Worm (Caenorhabditis elegans) whole organism, young adult: ENCODE results near the gene C35A5.6.
A peak's percentile ranks its signal among the peaks of the same experiment; 100 is the strongest.

Source experiments
- K12H6.12 ChIP-seq: fragments of 200-800 bp; sonication (Bioruptor generic); optimal IDR thresholded peaks from 2 replicates; lab custom pipeline; 2018; ENCODE audit warnings: mild to moderate bottlenecking, missing genetic modification characterization, missing compliant biosample characterization
- T26A5.8 ChIP-seq: sonication (generic microtip); optimal IDR thresholded peaks from 2 replicates; lab custom pipeline; 2016; ENCODE audit warnings: missing genetic modification characterization, missing compliant biosample characterization
- ama-1 ChIP-seq, 3 experiments: fragments of 150-350 bp in 1 of 3; sonication (generic microtip) in 2 of 3; optimal IDR thresholded peaks; 2 replicates each; lab custom pipeline; 2014 to 2018; ENCODE audit warnings: missing biosample characterization in 2 of 3, missing genetic modification characterization in 2 of 3, missing genetic modification reagents in 2 of 3
- bed-1 ChIP-seq: fragments of 200-800 bp; sonication (Bioruptor generic); IDR thresholded peaks from 2 replicates; pipeline ENCODE4 v1.3.6; 2022; ENCODE audit warnings: missing genetic modification reagents, missing genetic modification characterization, missing compliant biosample characterization
- hmg-20 ChIP-seq: fragments of 200-800 bp; sonication (Bioruptor generic); IDR thresholded peaks from 2 replicates; pipeline ENCODE4 v1.3.6; 2022; ENCODE audit warnings: missing genetic modification reagents, missing genetic modification characterization, missing compliant biosample characterization
- let-526 ChIP-seq: fragments of 200-800 bp; sonication (Bioruptor generic); IDR thresholded peaks from 2 replicates; pipeline ENCODE4 v1.3.6; 2022; ENCODE audit warnings: missing genetic modification reagents, missing genetic modification characterization, missing compliant biosample characterization
- lin-35 ChIP-seq, 3 experiments: fragments of 150-350 bp in 2 of 3; sonication (generic microtip) in 1 of 3; optimal IDR thresholded peaks; 2 replicates each; lab custom pipeline; 2014 to 2018; ENCODE audit warnings: missing biosample characterization in 3 of 3, missing genetic modification characterization in 3 of 3, missing genetic modification reagents in 3 of 3
- pha-4 ChIP-seq: fragments of 150-350 bp; sonication (generic microtip); optimal IDR thresholded peaks from 2 replicates; lab custom pipeline; 2014; ENCODE audit warnings: missing biosample characterization, missing genetic modification reagents, missing genetic modification characterization
- snpc-1.1 ChIP-seq: sonication (generic microtip); optimal IDR thresholded peaks from 2 replicates; lab custom pipeline; 2017; ENCODE audit warnings: missing genetic modification characterization, mild to moderate bottlenecking, missing compliant biosample characterization, antibody characterized with exemption, moderate library complexity, missing genotype, missing genetic modification reagents; ENCODE audit not compliant: insufficient read depth
- sptf-2 ChIP-seq: fragments of 200-800 bp; sonication (Bioruptor generic); optimal IDR thresholded peaks from 2 replicates; lab custom pipeline; 2018; ENCODE audit warnings: mild to moderate bottlenecking, missing genetic modification characterization, missing compliant biosample characterization
- tbp1 ChIP-seq: fragments of 200-800 bp; sonication (Bioruptor generic); optimal IDR thresholded peaks from 2 replicates; lab custom pipeline; 2018; ENCODE audit warnings: mild to moderate bottlenecking, missing genetic modification characterization, missing compliant biosample characterization
- ztf-28 ChIP-seq: fragments of 200-800 bp; sonication (Bioruptor generic); IDR thresholded peaks from 2 replicates; pipeline ENCODE4 v1.3.6; 2022; ENCODE audit warnings: missing genetic modification reagents, missing genetic modification characterization, missing compliant biosample characterization

DNA sequence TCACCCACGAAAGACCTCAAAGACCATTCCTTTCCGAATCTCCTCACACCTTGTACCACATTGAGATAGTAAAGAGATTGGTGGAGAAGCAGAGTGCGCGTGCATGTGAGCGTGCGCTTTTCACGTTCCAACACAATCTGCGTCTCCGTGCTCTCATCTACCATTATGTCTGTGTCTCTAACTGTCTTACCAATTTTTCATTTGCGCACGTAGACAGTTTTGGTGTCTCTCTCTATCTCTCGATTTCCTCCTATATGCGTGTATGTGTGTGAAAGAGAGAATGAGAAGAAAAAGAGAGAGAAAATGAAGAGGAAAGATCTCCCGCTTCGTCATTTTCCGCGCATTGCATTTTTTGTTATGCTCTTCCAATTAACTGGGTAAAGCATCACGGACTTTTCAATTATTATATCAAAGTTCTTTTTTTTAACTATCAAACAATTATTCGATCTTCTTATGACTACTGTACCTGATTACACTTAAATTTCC lies 42.3 kb upstream of the C35A5.6 start:
- TF ChIP-seq ama-1 (optimal IDR thresholded peaks at IDR 0.05; lab: Kevin White, UChicago) (no peak), ama-1 (GFP tag; optimal IDR thresholded peaks at IDR 0.05; lab: Kevin White, UChicago) (no peak), bed-1 (GFP tag; lab: Robert Waterston, UW) (no peak), K12H6.12 (tag; lab: Kevin White, UChicago) (peak; percentile 90), hmg-20 (GFP tag; lab: Robert Waterston, UW) (no peak), lin-35 (GFP tag; optimal IDR thresholded peaks at IDR 0.05; lab: Kevin White, UChicago) (peak in 1 of 3 experiments; percentile 79), T26A5.8 (tag; lab: Kevin White, UChicago) (no peak), let-526 (GFP tag; lab: Robert Waterston, UW) (peak; percentile 66; the same call in 1 of the 2 replicates), ztf-28 (GFP tag; lab: Robert Waterston, UW) (no peak), pha-4 (peak; percentile 35), tbp1 (GFP tag; lab: Kevin White, UChicago) (peak; percentile 59), snpc-1.1 (tag; lab: Kevin White, UChicago) (no peak), sptf-2 (GFP tag; lab: Kevin White, UChicago) (no peak)
